Fruit fly (Drosophila melanogaster): Measurements from ENCODE around the gene CG5664.

Gene CG5664

dm6 chr3L:21414331-21414730 lies 26.8 kb downstream of the CG5664 start (continued):
- no peak for TF ChIP-seq Mad (GFP tag; optimal IDR thresholded peaks at IDR 0.05)
- TF ChIP-seq H15 (GFP tag; IDR thresholded peaks at IDR 0.05): no peak
- no peak for TF ChIP-seq Hr39 (optimal IDR thresholded peaks at IDR 0.05)
- no peak for TF ChIP-seq pzg (GFP tag; optimal IDR thresholded peaks at IDR 0.05)
- TF ChIP-seq CG6791 (GFP tag; IDR thresholded peaks at IDR 0.05; ENCODE audit: partially characterized antibody): no peak
- TF ChIP-seq ewg (GFP tag; optimal IDR thresholded peaks at IDR 0.05): no peak
- TF ChIP-seq CG17912 (GFP tag; optimal IDR thresholded peaks at IDR 0.05): no peak
- no peak for TF ChIP-seq inv (GFP tag; IDR thresholded peaks at IDR 0.05; ENCODE audit: partially characterized antibody)
- TF ChIP-seq Blimp-1 (GFP tag; optimal IDR thresholded peaks at IDR 0.05): no peak
- no peak for TF ChIP-seq maf-S (GFP tag; optimal IDR thresholded peaks at IDR 0.05)
- TF ChIP-seq Mes4 (GFP tag; optimal IDR thresholded peaks at IDR 0.05): no peak
- no peak for TF ChIP-seq ato (GFP tag; IDR thresholded peaks at IDR 0.05; ENCODE audit: partially characterized antibody)
- TF ChIP-seq CG8478 (optimal IDR thresholded peaks at IDR 0.05): no peak
- no peak for TF ChIP-seq ap (GFP tag; IDR thresholded peaks at IDR 0.05)
- TF ChIP-seq Hr78 (GFP tag; optimal IDR thresholded peaks at IDR 0.05): no peak
- no peak for TF ChIP-seq CG15011 (GFP tag; optimal IDR thresholded peaks at IDR 0.05)
- no peak for TF ChIP-seq hbn (GFP tag; IDR thresholded peaks at IDR 0.05; ENCODE audit: partially characterized antibody)
- TF ChIP-seq dmrt99B (tag; optimal IDR thresholded peaks at IDR 0.05): peak; percentile 8
- no peak for TF ChIP-seq CG14014 (GFP tag; IDR thresholded peaks at IDR 0.05)
- TF ChIP-seq PHDP (tag; optimal IDR thresholded peaks at IDR 0.05): peak; percentile 3
- TF ChIP-seq Doc2 (GFP tag; IDR thresholded peaks at IDR 0.05): no peak
- TF ChIP-seq Dp (GFP tag; optimal IDR thresholded peaks at IDR 0.05): no peak
- no peak for TF ChIP-seq pho (GFP tag; optimal IDR thresholded peaks at IDR 0.05)
- peak; percentile 32 for TF ChIP-seq CG7839 (tag; optimal IDR thresholded peaks at IDR 0.05)
- TF ChIP-seq Nf-YC (tag; optimal IDR thresholded peaks at IDR 0.05): no peak
- no peak for TF ChIP-seq Side (GFP tag; optimal IDR thresholded peaks at IDR 0.05)
- TF ChIP-seq gfzf (GFP tag; optimal IDR thresholded peaks at IDR 0.05): no peak
- no peak for TF ChIP-seq jigr1 (GFP tag; IDR thresholded peaks at IDR 0.05)
- TF ChIP-seq croc (GFP tag; conservative IDR thresholded peaks at IDR 0.05): no peak
- peak; percentile 36; the same call in 1 of the 2 replicates for TF ChIP-seq Rfx (GFP tag; IDR thresholded peaks at IDR 0.05)
- TF ChIP-seq NFAT (GFP tag; IDR thresholded peaks at IDR 0.05): no peak
- no peak for TF ChIP-seq h (optimal IDR thresholded peaks at IDR 0.05)
- TF ChIP-seq CG17361 (GFP tag; IDR thresholded peaks at IDR 0.05): 0 out of 3 replicates have a peak, but pooled peaks have one; percentile 23
- TF ChIP-seq CG6854 (GFP tag; optimal IDR thresholded peaks at IDR 0.05): no peak
- no peak for TF ChIP-seq CG6683 (GFP tag; optimal IDR thresholded peaks at IDR 0.05)
- TF ChIP-seq CG9215 (GFP tag; IDR thresholded peaks at IDR 0.05): no peak
- TF ChIP-seq fd3F (GFP tag; optimal IDR thresholded peaks at IDR 0.05): no peak
- TF ChIP-seq CG30403 (GFP tag; optimal IDR thresholded peaks at IDR 0.05): no peak
- TF ChIP-seq ham (GFP tag; IDR thresholded peaks at IDR 0.05): no peak
- no peak for TF ChIP-seq CG15696 (tag; optimal IDR thresholded peaks at IDR 0.05)
- TF ChIP-seq dmrt11E (tag; optimal IDR thresholded peaks at IDR 0.05): no peak
- TF ChIP-seq Hr51 (GFP tag; optimal IDR thresholded peaks at IDR 0.05): peak in 1 of 2 experiments; percentile 38
- TF ChIP-seq Sox102F (GFP tag; optimal IDR thresholded peaks at IDR 0.05): peak; percentile 32
- TF ChIP-seq CG2889 (GFP tag; IDR thresholded peaks at IDR 0.05): no peak
